Worm (Caenorhabditis elegans): Measurements from ENCODE around the gene W05B10.3.
A peak's percentile ranks its signal among the peaks of the same experiment; 100 is the strongest.

The W05B10.3 gene

DNA sequence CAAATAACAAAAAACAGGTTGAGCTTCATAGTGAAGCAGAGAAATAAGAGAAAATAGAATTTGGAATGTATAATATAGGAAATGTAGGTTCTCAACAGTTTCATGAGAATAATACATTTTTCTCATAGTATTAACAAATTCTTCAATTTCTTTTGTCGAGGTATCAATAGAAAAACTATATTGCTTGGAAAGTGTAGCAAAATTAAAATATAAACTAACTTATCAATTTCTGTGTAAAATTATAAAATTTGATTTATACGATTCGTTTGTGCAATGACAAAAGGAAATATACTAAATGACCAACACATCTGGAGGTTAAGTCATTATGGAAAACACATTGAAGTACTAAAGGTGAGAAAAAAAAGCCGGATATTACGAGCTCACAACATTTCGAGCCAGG is at the start of gene W05B10.3:
Gene W05B10.3, minus strand, starts transcription at position 101 of the 400 bp plus-strand sequence.
- TF ChIP-seq nhr-20 (tag; optimal IDR thresholded peaks at IDR 0.05) (no peak), nhr-76 (tag; optimal IDR thresholded peaks at IDR 0.05) (no peak), fkh-8 (tag; optimal IDR thresholded peaks at IDR 0.05) (no peak), lsy-2 (tag; optimal IDR thresholded peaks at IDR 0.05) (no peak), aha-1 (tag; optimal IDR thresholded peaks at IDR 0.05) (no peak), tlp-1 (tag; optimal IDR thresholded peaks at IDR 0.05) (no peak), nhr-84 (tag; optimal IDR thresholded peaks at IDR 0.05) (no peak), ets-5 (GFP tag; IDR thresholded peaks at IDR 0.05) (no peak), grh-1 (GFP tag; IDR thresholded peaks at IDR 0.05) (no peak), pqm-1 (tag; optimal IDR thresholded peaks at IDR 0.05) (no peak), ceh-90 (tag; optimal IDR thresholded peaks at IDR 0.05) (no peak), C04F5.9 (tag; optimal IDR thresholded peaks at IDR 0.05) (no peak), Y116A8C.19 (tag; optimal IDR thresholded peaks at IDR 0.05; ENCODE audit: borderline replicate concordance) (no peak), ceh-88 (GFP tag; IDR thresholded peaks at IDR 0.05) (no peak), nhr-11 (tag; optimal IDR thresholded peaks at IDR 0.05) (no peak), hpl-2 (GFP tag; optimal IDR thresholded peaks at IDR 0.05) (no peak), fkh-10 (GFP tag; optimal IDR thresholded peaks at IDR 0.05) (no peak), lin-15B (tag; optimal IDR thresholded peaks at IDR 0.05) (no peak), pag-3 (tag; optimal IDR thresholded peaks at IDR 0.05; ENCODE audit: borderline replicate concordance, insufficient read depth) (no peak)

DNA sequence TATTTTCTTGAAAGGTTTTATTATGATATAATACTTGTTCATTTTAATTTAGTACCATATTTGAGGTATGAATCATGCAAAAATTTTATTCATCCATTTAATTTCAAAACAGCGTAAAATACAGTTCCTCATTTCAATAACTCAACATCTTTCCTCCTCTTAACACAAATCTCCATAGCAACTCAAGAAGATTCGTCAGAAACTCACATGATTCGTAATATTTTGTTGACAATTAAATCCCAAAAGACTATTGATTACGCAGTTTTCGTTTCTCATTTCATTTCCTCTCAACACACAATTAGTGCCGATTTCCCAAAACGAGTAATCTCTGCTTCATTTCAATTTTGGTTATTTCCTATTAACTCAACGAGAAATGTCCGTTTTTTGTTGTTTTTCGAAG is 46.8 kb upstream of the W05B10.3 start, which contains the start of gene R11D1.2:
Gene R11D1.2, plus strand, starts transcription at position 301 of the 400 bp plus-strand sequence.
- TF ChIP-seq unc-98 (GFP tag; IDR thresholded peaks at IDR 0.05): no peak
- no peak for TF ChIP-seq efl-1 (optimal IDR thresholded peaks at IDR 0.05)
- peak in 1 of 2 experiments; percentile 77 for TF ChIP-seq efl-1 (GFP tag; optimal IDR thresholded peaks at IDR 0.05 in 1 of 2)
- TF ChIP-seq ceh-8 (GFP tag; optimal IDR thresholded peaks at IDR 0.05): peak; percentile 1

DNA sequence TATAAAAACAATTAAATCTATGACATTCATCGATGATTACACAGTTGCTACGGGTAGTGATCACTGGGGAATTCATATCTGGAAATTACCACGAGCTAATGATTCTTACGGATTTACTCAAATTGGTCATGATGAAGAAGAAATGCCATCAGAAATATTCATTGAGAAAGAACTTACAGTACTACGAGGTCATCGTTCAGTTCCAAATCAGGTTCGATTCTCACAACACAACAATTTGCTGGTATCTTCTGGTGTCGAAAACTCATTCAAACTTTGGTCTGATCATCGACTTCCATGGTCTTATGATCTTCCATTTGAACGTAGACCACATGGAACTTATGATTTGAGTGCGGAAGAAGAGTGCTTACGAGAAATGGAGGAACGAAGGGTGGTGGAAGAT is 45.0 kb upstream of the W05B10.3 start:
- TF ChIP-seq ces-1 (GFP tag; optimal IDR thresholded peaks at IDR 0.05) (no peak), efl-1 (optimal IDR thresholded peaks at IDR 0.05) (no peak), efl-1 (GFP tag; optimal IDR thresholded peaks at IDR 0.05 in 1 of 2) (peak in 1 of 2 experiments; percentile 65), aly-2 (tag; optimal IDR thresholded peaks at IDR 0.05) (no peak)

DNA sequence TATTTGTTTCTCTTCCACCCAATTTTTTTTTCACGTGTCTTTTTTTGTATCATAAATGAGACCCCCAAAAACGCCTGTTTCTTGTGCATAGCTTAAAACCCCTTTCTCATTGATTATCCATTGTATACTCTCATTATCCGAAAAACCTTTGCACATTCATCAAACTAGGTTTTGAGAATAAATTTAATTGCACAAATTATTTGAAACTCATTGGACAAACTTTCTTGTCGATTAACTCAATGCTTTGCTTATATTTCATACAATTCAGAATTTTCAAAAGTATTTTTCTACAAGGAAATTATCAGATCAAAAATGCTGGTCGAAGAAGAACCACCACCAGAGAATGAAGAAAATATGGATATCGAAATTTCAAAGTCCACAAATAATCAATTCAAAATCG is 42.6 kb upstream of the W05B10.3 start, which contains the start of gene R11D1.1:
Gene R11D1.1, plus strand, starts transcription at position 301 of the 400 bp plus-strand sequence.
- no peak for TF ChIP-seq nhr-76 (tag; optimal IDR thresholded peaks at IDR 0.05)
- TF ChIP-seq nhr-84 (tag; optimal IDR thresholded peaks at IDR 0.05): no peak
- TF ChIP-seq nhr-12 (tag; optimal IDR thresholded peaks at IDR 0.05): no peak
- no peak for TF ChIP-seq dpl-1 (GFP tag; optimal IDR thresholded peaks at IDR 0.05)
- TF ChIP-seq ceh-88 (GFP tag; IDR thresholded peaks at IDR 0.05): no peak
- no peak for TF ChIP-seq hlh-17 (GFP tag; optimal IDR thresholded peaks at IDR 0.05; ENCODE audit: borderline replicate concordance)
- no peak for TF ChIP-seq Y116A8C.19 (tag; optimal IDR thresholded peaks at IDR 0.05; ENCODE audit: borderline replicate concordance)
- TF ChIP-seq pag-3 (tag; optimal IDR thresholded peaks at IDR 0.05; ENCODE audit: borderline replicate concordance, insufficient read depth): no peak
- no peak for TF ChIP-seq hpl-2 (GFP tag; optimal IDR thresholded peaks at IDR 0.05)
- TF ChIP-seq unc-62 (GFP tag; optimal IDR thresholded peaks at IDR 0.05): no peak
- TF ChIP-seq xbp-1 (tag; optimal IDR thresholded peaks at IDR 0.05): no peak
- no peak for TF ChIP-seq ama-1 (optimal IDR thresholded peaks at IDR 0.05)
- TF ChIP-seq fkh-8 (tag; optimal IDR thresholded peaks at IDR 0.05): no peak

DNA sequence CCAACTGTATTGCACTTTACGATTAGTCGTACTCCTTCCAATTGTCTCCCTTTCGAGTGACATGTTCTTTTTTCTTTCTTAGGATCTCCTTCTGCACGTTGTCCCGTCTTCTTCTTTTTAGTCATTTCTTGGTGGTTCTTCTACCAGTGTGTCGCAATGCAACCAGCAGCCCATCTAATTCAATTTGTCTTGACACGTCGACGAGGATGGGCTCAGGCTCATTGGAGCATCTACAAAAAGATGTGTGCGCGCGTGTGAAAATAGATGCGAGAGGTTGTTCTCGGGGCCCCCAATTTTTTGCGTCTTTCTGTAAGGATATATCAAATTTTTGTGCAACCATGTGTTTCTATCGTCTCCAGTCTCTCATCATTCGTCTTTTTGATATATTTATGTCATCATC is 40.1 kb upstream of the W05B10.3 start:
- TF ChIP-seq zag-1 (tag; optimal IDR thresholded peaks at IDR 0.05): no peak
- no peak for TF ChIP-seq hpl-2 (GFP tag; optimal IDR thresholded peaks at IDR 0.05)
- TF ChIP-seq sup-37 (GFP tag; optimal IDR thresholded peaks at IDR 0.05): no peak
- peak; percentile 73 for TF ChIP-seq lin-14 (GFP tag; optimal IDR thresholded peaks at IDR 0.05)
- TF ChIP-seq ces-1 (GFP tag; optimal IDR thresholded peaks at IDR 0.05): peak; percentile 42

Measured in whole organism, L1 larva.